Fruit fly (Drosophila melanogaster) whole organism, embryonic: ENCODE results near the gene Mvd.

Experiments
- Abd-B ChIP-seq: fragments of 200-800 bp; sonication (Bioruptor generic); optimal IDR thresholded peaks from 2 replicates; lab custom pipeline; 2018; ENCODE audit warnings: missing biosample characterization, mild to moderate bottlenecking, missing genetic modification characterization, moderate library complexity
- CG11398 ChIP-seq: fragments of 200-800 bp; sonication (Bioruptor generic); optimal IDR thresholded peaks from 2 replicates; lab custom pipeline; 2016; ENCODE audit warnings: missing biosample characterization, missing genetic modification characterization
- CG12155 ChIP-seq: fragments of 200-800 bp; sonication (Bioruptor generic); optimal IDR thresholded peaks from 3 replicates; lab custom pipeline; 2016; ENCODE audit warnings: missing biosample characterization, missing genetic modification characterization
- CG12236 ChIP-seq: fragments of 200-800 bp; sonication (Bioruptor generic); optimal IDR thresholded peaks from 2 replicates; lab custom pipeline; 2016; ENCODE audit warnings: missing biosample characterization, missing genetic modification characterization
- CG12659 ChIP-seq: fragments of 200-800 bp; sonication (Bioruptor generic); optimal IDR thresholded peaks from 3 replicates; lab custom pipeline; 2017; ENCODE audit warnings: mild to moderate bottlenecking, missing biosample characterization, missing genetic modification reagents, missing genetic modification characterization
- CG18011 ChIP-seq: fragments of 200-800 bp; sonication (Bioruptor generic); optimal IDR thresholded peaks from 2 replicates; lab custom pipeline; 2017; ENCODE audit warnings: missing biosample characterization, missing genetic modification characterization, mild to moderate bottlenecking, moderate library complexity, missing genotype
- CG34224 ChIP-seq: fragments of 200-800 bp; sonication (Bioruptor generic); IDR thresholded peaks from 3 replicates; pipeline ENCODE4 v1.3.6; 2022; ENCODE audit warnings: missing biosample characterization, missing genetic modification characterization; ENCODE audit not compliant: partially characterized antibody
- CG6689 ChIP-seq: fragments of 200-800 bp; sonication (Bioruptor generic); IDR thresholded peaks from 2 replicates; pipeline ENCODE4 v1.3.6; 2022; ENCODE audit warnings: missing biosample characterization, missing genetic modification characterization
- CG6813 ChIP-seq: fragments of 200-800 bp; sonication (Bioruptor generic); optimal IDR thresholded peaks from 2 replicates; lab custom pipeline; 2017; ENCODE audit warnings: missing biosample characterization, missing genetic modification characterization, mild to moderate bottlenecking, moderate library complexity, missing genetic modification reagents
- CG8089 ChIP-seq: fragments of 200-800 bp; sonication (Bioruptor generic); optimal IDR thresholded peaks from 3 replicates; lab custom pipeline; 2016; ENCODE audit warnings: missing biosample characterization, missing genetic modification characterization
- CG8359 ChIP-seq: fragments of 200-800 bp; sonication (Bioruptor generic); optimal IDR thresholded peaks from 2 replicates; lab custom pipeline; 2017; ENCODE audit warnings: missing biosample characterization, mild to moderate bottlenecking, missing genetic modification characterization, borderline replicate concordance
- CHES-1-like ChIP-seq: fragments of 200-800 bp; sonication (Bioruptor generic); optimal IDR thresholded peaks from 2 replicates; lab custom pipeline; 2016; ENCODE audit warnings: missing biosample characterization, missing genetic modification characterization
- Dad ChIP-seq: fragments of 200-800 bp; sonication (Bioruptor generic); optimal IDR thresholded peaks from 3 replicates; lab custom pipeline; 2016; ENCODE audit warnings: missing biosample characterization, missing genetic modification characterization
- Dll ChIP-seq: fragments of 200-800 bp; sonication (Bioruptor generic); IDR thresholded peaks from 4 replicates; pipeline ENCODE4 v1.3.6; 2022; ENCODE audit warnings: missing biosample characterization, missing genetic modification characterization; ENCODE audit not compliant: partially characterized antibody
- Ets65A ChIP-seq: fragments of 200-800 bp; sonication (Bioruptor generic); peaks from one replicate; lab custom pipeline; 2016; ENCODE audit warnings: missing biosample characterization, missing genetic modification characterization
- Gsc ChIP-seq: fragments of 200-800 bp; sonication (Bioruptor generic); IDR thresholded peaks from 2 replicates; pipeline ENCODE4 v1.3.6; 2022; ENCODE audit warnings: missing biosample characterization, missing genetic modification characterization
- HHEX ChIP-seq: fragments of 200-800 bp; sonication (Bioruptor generic); optimal IDR thresholded peaks from 3 replicates; lab custom pipeline; 2017; ENCODE audit warnings: missing biosample characterization, mild to moderate bottlenecking, missing genetic modification characterization, missing genetic modification reagents
- Hr51 ChIP-seq, 2 experiments: fragments of 200-800 bp; sonication (Bioruptor generic); optimal IDR thresholded peaks; 2 replicates in 1 of 2; 3 replicates in 1 of 2; lab custom pipeline; 2016 to 2018; ENCODE audit warnings: missing biosample characterization in 2 of 2, missing genetic modification characterization in 2 of 2, mild to moderate bottlenecking in 1 of 2, moderate library complexity in 1 of 2
- Kr ChIP-seq: fragments of 200-800 bp; sonication (Bioruptor generic); optimal IDR thresholded peaks from 2 replicates; lab custom pipeline; 2017; ENCODE audit warnings: missing biosample characterization, mild to moderate bottlenecking, missing genetic modification characterization
- MBD-R2 ChIP-seq: fragments of 200-800 bp; sonication (Bioruptor generic); IDR thresholded peaks from 2 replicates; pipeline ENCODE4 v1.3.6; 2022; ENCODE audit warnings: missing biosample characterization, missing genetic modification characterization
- Med ChIP-seq: fragments of 200-800 bp; sonication (Bioruptor generic); peaks from one replicate; lab custom pipeline; 2016; ENCODE audit warnings: missing biosample characterization, missing genetic modification characterization, mild to moderate bottlenecking, inconsistent platforms, moderate library complexity
- Myb ChIP-seq: fragments of 200-800 bp; sonication (Bioruptor generic); optimal IDR thresholded peaks from 2 replicates; lab custom pipeline; 2016; ENCODE audit warnings: missing biosample characterization, missing genetic modification characterization
- NC2β ChIP-seq: fragments of 200-800 bp; sonication (Bioruptor generic); optimal IDR thresholded peaks from 2 replicates; lab custom pipeline; 2016; ENCODE audit warnings: missing biosample characterization, missing genetic modification characterization
- Oli ChIP-seq: fragments of 200-800 bp; sonication (Bioruptor generic); optimal IDR thresholded peaks from 2 replicates; lab custom pipeline; 2018; ENCODE audit warnings: missing biosample characterization, mild to moderate bottlenecking, missing genetic modification characterization, moderate library complexity
- Opbp ChIP-seq: fragments of 200-800 bp; sonication (Bioruptor generic); IDR thresholded peaks from 3 replicates; pipeline ENCODE4 v1.3.6; 2022; ENCODE audit warnings: missing biosample characterization, missing genetic modification characterization; ENCODE audit not compliant: partially characterized antibody
- PHDP ChIP-seq: fragments of 200-800 bp; sonication (Bioruptor generic); optimal IDR thresholded peaks from 3 replicates; lab custom pipeline; 2018; ENCODE audit warnings: missing biosample characterization, mild to moderate bottlenecking, missing genetic modification characterization, moderate library complexity
- Ptx1 ChIP-seq: fragments of 200-800 bp; sonication (Bioruptor generic); IDR thresholded peaks from 2 replicates; pipeline ENCODE4 v1.3.6; 2022; ENCODE audit warnings: missing biosample characterization, missing genetic modification characterization
- Sry-δ ChIP-seq: fragments of 200-800 bp; sonication (Bioruptor generic); optimal IDR thresholded peaks from 2 replicates; lab custom pipeline; 2016; ENCODE audit warnings: missing biosample characterization, missing genetic modification characterization
- bowl ChIP-seq: fragments of 200-800 bp; sonication (Bioruptor generic); IDR thresholded peaks from 2 replicates; pipeline ENCODE4 v1.3.6; 2022; ENCODE audit warnings: missing biosample characterization, missing genetic modification characterization
- cato ChIP-seq: fragments of 200-800 bp; sonication (Bioruptor generic); optimal IDR thresholded peaks from 2 replicates; lab custom pipeline; 2016; ENCODE audit warnings: missing biosample characterization, missing genetic modification characterization, borderline replicate concordance
- dati ChIP-seq: fragments of 200-800 bp; sonication (Bioruptor generic); IDR thresholded peaks from 2 replicates; pipeline ENCODE4 v1.3.6; 2022; ENCODE audit warnings: missing biosample characterization, missing genetic modification characterization
- dysf ChIP-seq: fragments of 200-800 bp; sonication (Bioruptor generic); IDR thresholded peaks from 3 replicates; pipeline ENCODE4 v1.3.6; 2022; ENCODE audit warnings: missing biosample characterization, missing genetic modification characterization
- ftz-f1 ChIP-seq: fragments of 200-800 bp; sonication (Bioruptor generic); optimal IDR thresholded peaks from 2 replicates; lab custom pipeline; 2016; ENCODE audit warnings: missing biosample characterization, missing genetic modification characterization
- gce ChIP-seq: fragments of 200-800 bp; sonication (Bioruptor generic); IDR thresholded peaks from 3 replicates; pipeline ENCODE4 v1.3.6; 2022; ENCODE audit warnings: missing biosample characterization, missing genetic modification characterization
- gcm ChIP-seq: fragments of 200-800 bp; sonication (Bioruptor generic); optimal IDR thresholded peaks from 2 replicates; lab custom pipeline; 2019; ENCODE audit warnings: missing biosample characterization, mild to moderate bottlenecking, missing genetic modification characterization, moderate library complexity
- gcm2 ChIP-seq: fragments of 200-800 bp; sonication (Bioruptor generic); optimal IDR thresholded peaks from 2 replicates; lab custom pipeline; 2016; ENCODE audit warnings: missing biosample characterization, missing genetic modification characterization
- hbn ChIP-seq: fragments of 200-800 bp; sonication (Bioruptor generic); IDR thresholded peaks from 2 replicates; pipeline ENCODE4 v1.3.6; 2022; ENCODE audit warnings: missing biosample characterization, missing genetic modification characterization; ENCODE audit not compliant: partially characterized antibody
- kah ChIP-seq: fragments of 200-800 bp; sonication (Bioruptor generic); optimal IDR thresholded peaks from 2 replicates; lab custom pipeline; 2018; ENCODE audit warnings: missing biosample characterization, mild to moderate bottlenecking, missing genetic modification characterization
- ken ChIP-seq: fragments of 200-800 bp; sonication (Bioruptor generic); IDR thresholded peaks from 3 replicates; pipeline ENCODE4 v1.3.6; 2022; ENCODE audit warnings: missing biosample characterization, missing genetic modification characterization
- mam ChIP-seq: fragments of 200-800 bp; sonication (Bioruptor generic); optimal IDR thresholded peaks from 3 replicates; lab custom pipeline; 2016; ENCODE audit warnings: missing biosample characterization, missing genetic modification characterization
- nerfin-2 ChIP-seq: fragments of 200-800 bp; sonication (Bioruptor generic); IDR thresholded peaks from 2 replicates; pipeline ENCODE4 v1.3.6; 2022; ENCODE audit warnings: missing biosample characterization, missing genetic modification characterization; ENCODE audit not compliant: partially characterized antibody
- pan ChIP-seq, 4 experiments: fragments of >200 bp in 3 of 4; fragments of 200-800 bp in 1 of 4; sonication (Bioruptor generic) in 1 of 4; optimal IDR thresholded peaks in 3 of 4; IDR thresholded peaks in 1 of 4; 2 replicates each; pipeline versions ENCODE4 v1.3.6 to Lab custom; 2017 to 2022; ENCODE audit warnings: missing biosample characterization in 2 of 4, missing genetic modification characterization in 2 of 4, mixed read lengths in 1 of 4
- sisA ChIP-seq: fragments of 200-800 bp; sonication (Bioruptor generic); IDR thresholded peaks from 2 replicates; pipeline ENCODE4 v1.3.6; 2022; ENCODE audit warnings: missing biosample characterization, missing genetic modification characterization
- sr ChIP-seq: fragments of 200-800 bp; sonication (Bioruptor generic); IDR thresholded peaks from 3 replicates; pipeline ENCODE4 v1.3.6; 2022; ENCODE audit warnings: missing biosample characterization, missing genetic modification characterization
- sug ChIP-seq: fragments of 200-800 bp; optimal IDR thresholded peaks from 2 replicates; lab custom pipeline; 2019; ENCODE audit warnings: missing biosample characterization, mild to moderate bottlenecking, missing genetic modification characterization, moderate library complexity
- tup ChIP-seq: fragments of 200-800 bp; sonication (Bioruptor generic); optimal IDR thresholded peaks from 2 replicates; lab custom pipeline; 2016; ENCODE audit warnings: missing biosample characterization, mild to moderate bottlenecking, missing genetic modification characterization, moderate library complexity
- vfl ChIP-seq: fragments of 200-800 bp; sonication (Bioruptor generic); optimal IDR thresholded peaks from 2 replicates; lab custom pipeline; 2016; ENCODE audit warnings: missing biosample characterization, missing genetic modification characterization
- vvl ChIP-seq: fragments of 200-800 bp; sonication (Bioruptor generic); IDR thresholded peaks from 2 replicates; pipeline ENCODE4 v1.3.6; 2022; ENCODE audit warnings: missing biosample characterization, missing genetic modification characterization
- wek ChIP-seq: fragments of 200-800 bp; sonication (Bioruptor generic); optimal IDR thresholded peaks from 3 replicates; lab custom pipeline; 2018; ENCODE audit warnings: missing biosample characterization, mild to moderate bottlenecking, missing genetic modification characterization, moderate library complexity
- yki ChIP-seq: fragments of >200 bp; optimal IDR thresholded peaks from 3 replicates; lab custom pipeline; 2018

The Mvd gene

DNA sequence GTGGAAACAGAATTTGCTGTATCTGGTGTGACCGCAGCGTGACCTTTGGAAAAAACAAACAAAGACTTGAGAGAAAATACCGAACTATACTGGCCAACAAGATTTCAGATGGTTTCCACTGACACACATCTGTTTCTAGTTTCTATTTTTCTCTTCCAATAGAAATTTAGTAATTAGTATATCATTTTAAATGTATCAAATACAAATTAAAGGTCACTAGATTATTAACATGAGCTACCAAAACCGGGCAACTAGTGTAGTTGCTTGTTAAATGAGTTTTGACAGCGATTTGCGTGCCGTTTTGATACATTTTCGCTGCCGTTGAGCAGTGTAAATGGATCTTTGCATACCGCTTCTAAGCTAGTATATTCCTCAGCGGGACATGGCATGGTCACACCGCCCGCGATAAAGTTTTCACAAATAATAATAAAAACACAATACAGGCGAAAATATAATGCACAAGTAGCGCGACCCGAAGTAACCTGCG lies 45.2 kb upstream of the Mvd start, which contains the start of the genes Pis and Hap40:
TSS of gene Pis (minus strand) at position 51 of the 487 bp plus-strand sequence.
TSS of gene Hap40 (plus strand) at position 406 of the 487 bp plus-strand sequence.
- TF ChIP-seq bowl (no peak), Dll (no peak), dati (GFP tag; lab: Robert Waterston, UW) (no peak), tup (GFP tag; lab: Kevin White, UChicago) (no peak), HHEX (GFP tag; lab: Kevin White, UChicago) (peak; percentile 64), gce (GFP tag; lab: Robert Waterston, UW) (no peak), CG6813 (GFP tag; lab: Kevin White, UChicago) (no peak), nerfin-2 (no peak), gcm (GFP tag; lab: Kevin White, UChicago) (peak; percentile 18), CG12155 (GFP tag; lab: Kevin White, UChicago) (peak; percentile 71), mam (GFP tag; lab: Kevin White, UChicago) (peak; percentile 68), Hr51 (GFP tag; optimal IDR thresholded peaks at IDR 0.05; lab: Kevin White, UChicago) (peak; percentile 43 to 73), CHES-1-like (GFP tag; lab: Kevin White, UChicago) (peak; percentile 30), gcm2 (GFP tag; lab: Kevin White, UChicago) (no peak), Abd-B (GFP tag; lab: Kevin White, UChicago) (peak; percentile 89), ken (GFP tag; lab: Robert Waterston, UW) (peak; percentile 67; the same call in 2 of the 3 replicates), NC2β (GFP tag; lab: Kevin White, UChicago) (peak; percentile 10), vfl (peak; percentile 43), Dad (GFP tag; lab: Kevin White, UChicago) (no peak), CG18011 (no peak), vvl (GFP tag; lab: Robert Waterston, UW) (0 out of 2 replicates have a peak, but pooled peaks have one; percentile 18), CG8359 (GFP tag; lab: Kevin White, UChicago) (no peak), sr (GFP tag; lab: Robert Waterston, UW) (no peak), Kr (GFP tag; lab: Kevin White, UChicago) (no peak), CG12659 (GFP tag; lab: Kevin White, UChicago) (peak; percentile 88), MBD-R2 (GFP tag; lab: Robert Waterston, UW) (peak; percentile 48; the same call in 1 of the 2 replicates), Med (GFP tag; lab: Kevin White, UChicago) (peak; percentile 87), ftz-f1 (GFP tag; lab: Kevin White, UChicago) (peak; percentile 67), PHDP (tag; lab: Kevin White, UChicago) (peak; percentile 66), CG8089 (GFP tag; lab: Kevin White, UChicago) (no peak), cato (GFP tag; lab: Kevin White, UChicago) (peak; percentile 46), Oli (tag; lab: Kevin White, UChicago) (peak; percentile 64), Ets65A (GFP tag; lab: Kevin White, UChicago) (peak; percentile 95), CG34224 (GFP tag; lab: Robert Waterston, UW) (no peak), kah (no peak), Myb (peak; percentile 18), CG6689 (GFP tag; lab: Robert Waterston, UW) (peak; percentile 78), CG11398 (GFP tag; lab: Kevin White, UChicago) (no peak), sug (tag; lab: Kevin White, UChicago) (peak; percentile 80), dysf (GFP tag; lab: Robert Waterston, UW) (peak; percentile 84), hbn (GFP tag; lab: Robert Waterston, UW) (no peak), sisA (peak; percentile 70), Opbp (GFP tag; lab: Robert Waterston, UW) (no peak), Gsc (GFP tag; lab: Robert Waterston, UW) (0 out of 2 replicates have a peak, but pooled peaks have one; percentile 26), yki (lab: Kevin White, UChicago) (no peak), CG12236 (no peak), Ptx1 (GFP tag; lab: Robert Waterston, UW) (peak; percentile 79), wek (no peak), pan (optimal IDR thresholded peaks at IDR 0.05; lab: Kevin White, UChicago) (no peak), pan (GFP tag; optimal IDR thresholded peaks at IDR 0.05 in 1 of 2, IDR thresholded peaks at IDR 0.05 in 1 of 2) (peak in 1 of 2 experiments; percentile 53), Sry-δ (GFP tag; lab: Kevin White, UChicago) (no peak)
